Fruit fly (Drosophila melanogaster) whole organism, prepupa: ENCODE results near the gene CG32280.

Experiments used
- Blimp-1 ChIP-seq: fragments of 200-800 bp; sonication (Bioruptor generic); optimal IDR thresholded peaks from 3 replicates; lab custom pipeline; 2017; ENCODE audit warnings: missing biosample characterization, missing genetic modification characterization, mild to moderate bottlenecking, moderate library complexity, missing genetic modification reagents
- CG10631 ChIP-seq: fragments of 200-800 bp; sonication (Bioruptor generic); optimal IDR thresholded peaks from 2 replicates; lab custom pipeline; 2016; ENCODE audit warnings: missing biosample characterization, missing genetic modification characterization
- CG10669 ChIP-seq: fragments of 200-800 bp; sonication (Bioruptor generic); optimal IDR thresholded peaks from 3 replicates; lab custom pipeline; 2018; ENCODE audit warnings: missing biosample characterization, mild to moderate bottlenecking, missing genetic modification characterization, moderate library complexity
- CG11294 ChIP-seq: fragments of 200-800 bp; sonication (Bioruptor generic); IDR thresholded peaks from 2 replicates; pipeline ENCODE4 v1.3.6; 2022; ENCODE audit warnings: missing biosample characterization, missing genetic modification characterization
- CG11762 ChIP-seq: fragments of 200-800 bp; sonication (Bioruptor generic); optimal IDR thresholded peaks from 3 replicates; lab custom pipeline; 2016; ENCODE audit warnings: missing biosample characterization, missing genetic modification characterization; ENCODE audit not compliant: insufficient read depth
- CG11902 ChIP-seq: fragments of 200-800 bp; sonication (Bioruptor generic); optimal IDR thresholded peaks from 3 replicates; lab custom pipeline; 2016; ENCODE audit warnings: missing biosample characterization, missing genetic modification characterization
- CG15336 ChIP-seq: fragments of 200-800 bp; sonication (Bioruptor generic); IDR thresholded peaks from 2 replicates; pipeline ENCODE4 v1.3.6; 2022; ENCODE audit warnings: missing biosample characterization, missing genetic modification characterization
- CG1621 ChIP-seq: fragments of 200-800 bp; sonication (Bioruptor generic); optimal IDR thresholded peaks from 3 replicates; lab custom pipeline; 2018; ENCODE audit warnings: missing biosample characterization, mild to moderate bottlenecking, missing genetic modification characterization
- CG3032 ChIP-seq: fragments of 200-800 bp; optimal IDR thresholded peaks from 2 replicates; lab custom pipeline; 2019; ENCODE audit warnings: missing biosample characterization, mild to moderate bottlenecking, missing genetic modification characterization, moderate library complexity
- CG32006 ChIP-seq: fragments of 200-800 bp; sonication (Bioruptor generic); optimal IDR thresholded peaks from 3 replicates; lab custom pipeline; 2017; ENCODE audit warnings: missing biosample characterization, mild to moderate bottlenecking, missing genetic modification characterization
- CG34406 ChIP-seq: fragments of 200-800 bp; sonication (Bioruptor generic); optimal IDR thresholded peaks from 3 replicates; lab custom pipeline; 2016; ENCODE audit warnings: missing biosample characterization, missing genetic modification characterization
- CG6163 ChIP-seq: fragments of 200-800 bp; sonication (Bioruptor generic); IDR thresholded peaks from 3 replicates; pipeline ENCODE4 v1.3.6; 2022; ENCODE audit warnings: missing biosample characterization, missing genetic modification characterization
- CG6276 ChIP-seq: fragments of 200-800 bp; sonication (Bioruptor generic); optimal IDR thresholded peaks from 2 replicates; lab custom pipeline; 2017; ENCODE audit warnings: missing biosample characterization, mild to moderate bottlenecking, missing genetic modification characterization
- CG6792 ChIP-seq: fragments of 200-800 bp; sonication (Bioruptor generic); optimal IDR thresholded peaks from 3 replicates; lab custom pipeline; 2016; ENCODE audit warnings: missing biosample characterization, missing genetic modification characterization
- CG6808 ChIP-seq: fragments of 200-800 bp; sonication (Bioruptor generic); optimal IDR thresholded peaks from 3 replicates; lab custom pipeline; 2017; ENCODE audit warnings: missing biosample characterization, missing genetic modification characterization, mild to moderate bottlenecking, moderate library complexity, missing genetic modification reagents
- CG6854 ChIP-seq: fragments of 200-800 bp; sonication (Bioruptor generic); optimal IDR thresholded peaks from 2 replicates; lab custom pipeline; 2017; ENCODE audit warnings: missing biosample characterization, mild to moderate bottlenecking, missing genetic modification characterization
- CG7368 ChIP-seq: fragments of 200-800 bp; sonication (Bioruptor generic); optimal IDR thresholded peaks from 3 replicates; lab custom pipeline; 2016; ENCODE audit warnings: missing biosample characterization, missing genetic modification characterization
- CG8119 ChIP-seq: fragments of 200-800 bp; sonication (Bioruptor generic); IDR thresholded peaks from 3 replicates; pipeline ENCODE4 v1.3.6; 2022; ENCODE audit warnings: missing biosample characterization, missing genetic modification characterization
- CG8319 ChIP-seq: fragments of 200-800 bp; sonication (Bioruptor generic); optimal IDR thresholded peaks from 3 replicates; lab custom pipeline; 2016; ENCODE audit warnings: missing biosample characterization, missing genetic modification characterization
- CG9139 ChIP-seq: fragments of 200-800 bp; sonication (Bioruptor generic); optimal IDR thresholded peaks from 3 replicates; lab custom pipeline; 2017; ENCODE audit warnings: missing biosample characterization, mild to moderate bottlenecking, missing genetic modification characterization
- Eip78C ChIP-seq: fragments of 200-800 bp; sonication (Bioruptor generic); peaks from one replicate; lab custom pipeline; 2016; ENCODE audit warnings: missing biosample characterization, missing genetic modification characterization
- Eip93F ChIP-seq: fragments of 200-800 bp; sonication (Bioruptor generic); optimal IDR thresholded peaks from 2 replicates; lab custom pipeline; 2016; ENCODE audit warnings: missing biosample characterization, mild to moderate bottlenecking, missing genetic modification characterization
- Ets21C ChIP-seq: fragments of 200-800 bp; sonication (Bioruptor generic); optimal IDR thresholded peaks from 3 replicates; lab custom pipeline; 2016; ENCODE audit warnings: missing biosample characterization, missing genetic modification characterization
- Ets96B ChIP-seq: fragments of 200-800 bp; optimal IDR thresholded peaks from 2 replicates; lab custom pipeline; 2019; ENCODE audit warnings: missing biosample characterization, mild to moderate bottlenecking, missing genetic modification characterization, moderate library complexity
- Gug ChIP-seq: fragments of 200-800 bp; sonication (Bioruptor generic); IDR thresholded peaks from 2 replicates; pipeline ENCODE4 v1.3.6; 2022; ENCODE audit warnings: missing biosample characterization, missing genetic modification characterization
- Hr38 ChIP-seq: sonication (Bioruptor generic); optimal IDR thresholded peaks from 2 replicates; lab custom pipeline; 2016; ENCODE audit warnings: missing biosample characterization, missing genetic modification characterization
- Hr39 ChIP-seq: fragments of 200-800 bp; sonication (Bioruptor generic); optimal IDR thresholded peaks from 2 replicates; lab custom pipeline; 2016; ENCODE audit warnings: missing biosample characterization, missing genetic modification characterization
- Hr4 ChIP-seq: fragments of 200-800 bp; sonication (Bioruptor generic); optimal IDR thresholded peaks from 3 replicates; lab custom pipeline; 2016; ENCODE audit warnings: missing biosample characterization, missing genetic modification characterization
- Lpt ChIP-seq: fragments of 200-800 bp; sonication (Bioruptor generic); optimal IDR thresholded peaks from 3 replicates; lab custom pipeline; 2016; ENCODE audit warnings: missing biosample characterization, missing genetic modification characterization
- Met ChIP-seq: fragments of 200-800 bp; sonication (Bioruptor generic); optimal IDR thresholded peaks from 3 replicates; lab custom pipeline; 2016; ENCODE audit warnings: missing biosample characterization, missing genetic modification characterization
- OdsH ChIP-seq: fragments of 200-800 bp; sonication (Bioruptor generic); optimal IDR thresholded peaks from 3 replicates; lab custom pipeline; 2016; ENCODE audit warnings: missing biosample characterization, missing genetic modification characterization
- Smox ChIP-seq: fragments of 200-800 bp; sonication (Bioruptor generic); optimal IDR thresholded peaks from 3 replicates; lab custom pipeline; 2016; ENCODE audit warnings: missing biosample characterization, missing genetic modification characterization
- Sox102F ChIP-seq: fragments of 200-800 bp; sonication (Bioruptor generic); optimal IDR thresholded peaks from 2 replicates; lab custom pipeline; 2016; ENCODE audit warnings: missing biosample characterization, mild to moderate bottlenecking, missing genetic modification characterization
- Sox14 ChIP-seq: fragments of 200-800 bp; sonication (Bioruptor generic); optimal IDR thresholded peaks from 3 replicates; lab custom pipeline; 2016; ENCODE audit warnings: missing biosample characterization, missing genetic modification characterization
- achi ChIP-seq: fragments of 200-800 bp; sonication (Bioruptor generic); optimal IDR thresholded peaks from 3 replicates; lab custom pipeline; 2016; ENCODE audit warnings: missing biosample characterization, missing genetic modification characterization
- acj6 ChIP-seq: fragments of 200-800 bp; sonication (Bioruptor generic); optimal IDR thresholded peaks from 3 replicates; lab custom pipeline; 2016; ENCODE audit warnings: missing biosample characterization, missing genetic modification characterization
- cyc ChIP-seq: fragments of 200-800 bp; sonication (Bioruptor generic); optimal IDR thresholded peaks from 3 replicates; lab custom pipeline; 2016; ENCODE audit warnings: missing biosample characterization, missing genetic modification characterization
- dac ChIP-seq: fragments of 200-800 bp; sonication (Bioruptor generic); optimal IDR thresholded peaks from 2 replicates; lab custom pipeline; 2017; ENCODE audit warnings: missing biosample characterization, mild to moderate bottlenecking, missing genetic modification characterization
- eg ChIP-seq: fragments of 200-800 bp; sonication (Bioruptor generic); IDR thresholded peaks from 3 replicates; pipeline ENCODE4 v1.3.6; 2022; ENCODE audit warnings: missing biosample characterization, missing genetic modification characterization
- fd59A ChIP-seq: fragments of 200-800 bp; sonication (Bioruptor generic); optimal IDR thresholded peaks from 2 replicates; lab custom pipeline; 2017; ENCODE audit warnings: missing biosample characterization, mild to moderate bottlenecking, missing genetic modification characterization, missing genetic modification reagents
- fd85E ChIP-seq: fragments of 200-800 bp; sonication (Bioruptor generic); optimal IDR thresholded peaks from 3 replicates; lab custom pipeline; 2016; ENCODE audit warnings: missing biosample characterization, missing genetic modification characterization
- fkh ChIP-seq: fragments of 200-800 bp; sonication (Bioruptor generic); optimal IDR thresholded peaks from 3 replicates; lab custom pipeline; 2017; ENCODE audit warnings: missing biosample characterization, mild to moderate bottlenecking, missing genetic modification characterization, moderate library complexity
- lz ChIP-seq: fragments of 200-800 bp; sonication (Bioruptor generic); optimal IDR thresholded peaks from 3 replicates; lab custom pipeline; 2016; ENCODE audit warnings: missing biosample characterization, missing genetic modification characterization
- pdm3 ChIP-seq: fragments of 200-800 bp; sonication (Bioruptor generic); optimal IDR thresholded peaks from 3 replicates; lab custom pipeline; 2016; ENCODE audit warnings: missing biosample characterization, missing genetic modification characterization
- salr ChIP-seq, 2 experiments: fragments of 200-800 bp; sonication (Bioruptor generic); optimal IDR thresholded peaks; 3 replicates each; lab custom pipeline; 2016 to 2018; ENCODE audit warnings: missing biosample characterization in 2 of 2, missing genetic modification characterization in 2 of 2, mild to moderate bottlenecking in 1 of 2
- ss ChIP-seq, 2 experiments: fragments of 200-800 bp; sonication (Bioruptor generic); optimal IDR thresholded peaks; 2 replicates in 1 of 2; 3 replicates in 1 of 2; lab custom pipeline; 2017 to 2018; ENCODE audit warnings: mild to moderate bottlenecking in 2 of 2, missing biosample characterization in 2 of 2, missing genetic modification characterization in 2 of 2, moderate library complexity in 1 of 2
- svp ChIP-seq: fragments of 200-800 bp; sonication (Bioruptor generic); peaks from one replicate; lab custom pipeline; 2016; ENCODE audit warnings: missing biosample characterization, missing genetic modification characterization
- topi ChIP-seq: fragments of 200-800 bp; sonication (Bioruptor generic); optimal IDR thresholded peaks from 3 replicates; lab custom pipeline; 2016; ENCODE audit warnings: missing biosample characterization, missing genetic modification characterization
- vri ChIP-seq: fragments of 200-800 bp; sonication (Bioruptor generic); optimal IDR thresholded peaks from 3 replicates; lab custom pipeline; 2016; ENCODE audit warnings: missing biosample characterization, mild to moderate bottlenecking, missing genetic modification characterization

CG32280 gene

dm6 chr3L:3178530-3179096 lies 13.6 kb downstream of the CG32280 start, which contains the start of the genes MnM and Girdin (continued):
- TF ChIP-seq Ets21C (GFP tag; lab: Kevin White, UChicago) (no peak), CG11294 (no peak), CG8119 (GFP tag; lab: Robert Waterston, UW) (no peak), CG6276 (GFP tag; lab: Kevin White, UChicago) (no peak), svp (GFP tag; lab: Kevin White, UChicago) (no peak), CG11902 (GFP tag; lab: Kevin White, UChicago) (no peak), Hr39 (peak; percentile 81), salr (GFP tag; optimal IDR thresholded peaks at IDR 0.05; lab: Kevin White, UChicago) (no peak), Lpt (peak; percentile 19), topi (GFP tag; lab: Kevin White, UChicago) (no peak), acj6 (no peak), eg (no peak), Eip78C (no peak), Smox (GFP tag; lab: Kevin White, UChicago) (peak; percentile 59), CG11762 (no peak), OdsH (GFP tag; lab: Kevin White, UChicago) (no peak), dac (GFP tag; lab: Kevin White, UChicago) (no peak), achi (GFP tag; lab: Kevin White, UChicago) (no peak), Blimp-1 (no peak)

dm6 chr3L:3179474-3179873 lies 14.5 kb downstream of the CG32280 start:
- TF ChIP-seq CG34406 (GFP tag; lab: Kevin White, UChicago) (peak; percentile 89), Ets96B (tag; lab: Kevin White, UChicago) (peak; percentile 95), CG8319 (GFP tag; lab: Kevin White, UChicago) (peak; percentile 85), Gug (GFP tag; lab: Robert Waterston, UW) (peak; percentile 86), CG6792 (GFP tag; lab: Kevin White, UChicago) (peak; percentile 93), CG11294 (peak; percentile 78), ss (GFP tag; optimal IDR thresholded peaks at IDR 0.05; lab: Kevin White, UChicago) (peak in 1 of 2 experiments; percentile 89), cyc (GFP tag; lab: Kevin White, UChicago) (peak; percentile 93), CG6163 (GFP tag; lab: Robert Waterston, UW) (peak; percentile 96), Eip93F (peak; percentile 86), CG11902 (GFP tag; lab: Kevin White, UChicago) (peak; percentile 83), CG6808 (GFP tag; lab: Kevin White, UChicago) (peak; percentile 91), CG10631 (GFP tag; lab: Kevin White, UChicago) (no peak), CG6854 (peak; percentile 89), lz (GFP tag; lab: Kevin White, UChicago) (peak; percentile 93), Hr38 (GFP tag; lab: Kevin White, UChicago) (no peak), fd59A (GFP tag; lab: Kevin White, UChicago) (peak; percentile 85), CG11762 (peak; percentile 83), OdsH (GFP tag; lab: Kevin White, UChicago) (no peak), Sox102F (GFP tag; lab: Kevin White, UChicago) (no peak), pdm3 (GFP tag; lab: Kevin White, UChicago) (peak; percentile 90), fkh (no peak), Ets21C (GFP tag; lab: Kevin White, UChicago) (peak; percentile 88), eg (peak; percentile 95), CG15336 (peak; percentile 88), Met (GFP tag; lab: Kevin White, UChicago) (peak; percentile 93), Eip78C (peak; percentile 98), fd85E (GFP tag; lab: Kevin White, UChicago) (peak; percentile 67), CG32006 (GFP tag; lab: Kevin White, UChicago) (peak; percentile 85), vri (GFP tag; lab: Kevin White, UChicago) (no peak), CG10669 (peak; percentile 93), CG6276 (GFP tag; lab: Kevin White, UChicago) (no peak), Hr4 (GFP tag; lab: Kevin White, UChicago) (peak; percentile 75), CG9139 (peak; percentile 86), CG1621 (peak; percentile 92), Sox14 (peak; percentile 93), achi (GFP tag; lab: Kevin White, UChicago) (no peak), Smox (GFP tag; lab: Kevin White, UChicago) (no peak), svp (GFP tag; lab: Kevin White, UChicago) (no peak), CG3032 (tag; lab: Kevin White, UChicago) (peak; percentile 91), CG7368 (GFP tag; lab: Kevin White, UChicago) (peak; percentile 88), acj6 (peak; percentile 89)
